Worm (Caenorhabditis elegans): Measurements from ENCODE around the gene K08F8.15.

ce11 chrII:8738955-8739354 is 27.7 kb upstream of the K08F8.15 start:
- TF ChIP-seq nhr-90 (tag; optimal IDR thresholded peaks at IDR 0.05; ENCODE audit: poor library complexity), result no peak
- no peak for TF ChIP-seq fkh-10 (GFP tag; optimal IDR thresholded peaks at IDR 0.05)
- no peak for TF ChIP-seq lir-3 (tag; optimal IDR thresholded peaks at IDR 0.05; ENCODE audit: poor library complexity)
- TF ChIP-seq C04F5.9 (tag; optimal IDR thresholded peaks at IDR 0.05), result no peak
- TF ChIP-seq mdl-1 (tag; optimal IDR thresholded peaks at IDR 0.05), result no peak
- no peak for TF ChIP-seq ztf-11 (tag; optimal IDR thresholded peaks at IDR 0.05)
- no peak for TF ChIP-seq nhr-77 (tag; optimal IDR thresholded peaks at IDR 0.05)
- no peak for TF ChIP-seq sptf-1 (tag; optimal IDR thresholded peaks at IDR 0.05)
- no peak for TF ChIP-seq lin-15B (tag; optimal IDR thresholded peaks at IDR 0.05)

Data from whole organism, L1 larva.